Worm (Caenorhabditis elegans): ENCODE measurements around the gene ZC449.2.

- no peak for TF ChIP-seq nhr-12 (tag; optimal IDR thresholded peaks at IDR 0.05)
- no peak for TF ChIP-seq nhr-77 (tag; optimal IDR thresholded peaks at IDR 0.05)
- no peak for TF ChIP-seq elt-3 (tag; optimal IDR thresholded peaks at IDR 0.05)
- no peak for TF ChIP-seq nhr-67 (tag; optimal IDR thresholded peaks at IDR 0.05)
- no peak for TF ChIP-seq nhr-25 (tag; optimal IDR thresholded peaks at IDR 0.05)
- TF ChIP-seq snpc-4 (tag; optimal IDR thresholded peaks at IDR 0.05) = no peak
- TF ChIP-seq egl-5 (tag; optimal IDR thresholded peaks at IDR 0.05) = no peak
- no peak for TF ChIP-seq fkh-10 (GFP tag; optimal IDR thresholded peaks at IDR 0.05)
- TF ChIP-seq daf-12 (tag; optimal IDR thresholded peaks at IDR 0.05) = no peak
- TF ChIP-seq pha-4 (tag; optimal IDR thresholded peaks at IDR 0.05) = no peak
- TF ChIP-seq ceh-9 (tag; optimal IDR thresholded peaks at IDR 0.05) = no peak
These were observed 22.2 kb upstream of the ZC449.2 start, which contains the start of gene set-30 for ce11 chrX:4998875-4999274.

Measured in whole organism, L3 larva.